Worm (Caenorhabditis elegans): ENCODE measurements around the gene clc-10.

ce11 chrIII:6072937-6073336 is 16.1 kb downstream of the clc-10 start:
- TF ChIP-seq ama-1 (optimal IDR thresholded peaks at IDR 0.05) (no peak), nhr-12 (tag; optimal IDR thresholded peaks at IDR 0.05) (no peak), ztf-4 (tag; optimal IDR thresholded peaks at IDR 0.05) (no peak), skn-1 (tag; optimal IDR thresholded peaks at IDR 0.05) (no peak), lin-39 (tag; optimal IDR thresholded peaks at IDR 0.05) (no peak), sea-2 (GFP tag; optimal IDR thresholded peaks at IDR 0.05) (no peak), tbx-2 (tag; optimal IDR thresholded peaks at IDR 0.05) (no peak), ceh-28 (tag; optimal IDR thresholded peaks at IDR 0.05) (no peak), nhr-25 (tag; optimal IDR thresholded peaks at IDR 0.05) (no peak), nhr-237 (tag; optimal IDR thresholded peaks at IDR 0.05) (no peak), nfya-1 (tag; optimal IDR thresholded peaks at IDR 0.05; ENCODE audit: insufficient read depth) (no peak)

All from whole organism, L3 larva.